Worm (Caenorhabditis elegans) whole organism, mixed stage, embryonic: ENCODE measurements around the gene C53A5.9.

Experiments
- bed-3 ChIP-seq: fragments of 200-800 bp; sonication (Bioruptor generic); optimal IDR thresholded peaks from 3 replicates; lab custom pipeline; 2018; ENCODE audit warnings: mild to moderate bottlenecking, missing genetic modification characterization, moderate library complexity, missing compliant biosample characterization
- blmp-1 ChIP-seq: fragments of 150-350 bp; optimal IDR thresholded peaks from 2 replicates; lab custom pipeline; 2014; ENCODE audit warnings: missing biosample characterization, missing genetic modification characterization
- ceh-39 ChIP-seq: fragments of 150-350 bp; optimal IDR thresholded peaks from 2 replicates; lab custom pipeline; 2014; ENCODE audit warnings: missing biosample characterization, missing genetic modification characterization
- ceh-43 ChIP-seq: fragments of 200-800 bp; sonication (Bioruptor generic); optimal IDR thresholded peaks from 2 replicates; lab custom pipeline; 2018; ENCODE audit warnings: mild to moderate bottlenecking, missing genetic modification characterization, moderate library complexity, missing compliant biosample characterization
- ceh-83 ChIP-seq: fragments of 200-800 bp; sonication (Bioruptor generic); optimal IDR thresholded peaks from 2 replicates; lab custom pipeline; 2018; ENCODE audit warnings: mild to moderate bottlenecking, missing genetic modification characterization, missing compliant biosample characterization
- ces-1 ChIP-seq: fragments of 150-350 bp; optimal IDR thresholded peaks from 2 replicates; lab custom pipeline; 2014; ENCODE audit warnings: missing biosample characterization, missing genetic modification reagents, missing genetic modification characterization
- cnd-1 ChIP-seq: fragments of 200-800 bp; sonication (Bioruptor generic); optimal IDR thresholded peaks from 2 replicates; lab custom pipeline; 2018; ENCODE audit warnings: mild to moderate bottlenecking, missing genetic modification characterization, missing compliant biosample characterization
- drap-1 ChIP-seq: fragments of 200-800 bp; sonication (Bioruptor generic); optimal IDR thresholded peaks from 3 replicates; lab custom pipeline; 2018; ENCODE audit warnings: mild to moderate bottlenecking, missing genetic modification characterization, missing compliant biosample characterization
- elt-1 ChIP-seq: sonication (generic microtip); optimal IDR thresholded peaks from 2 replicates; lab custom pipeline; 2017; ENCODE audit warnings: missing genetic modification characterization, mild to moderate bottlenecking, missing compliant biosample characterization, antibody characterized with exemption, moderate library complexity, borderline replicate concordance; ENCODE audit not compliant: insufficient read depth
- elt-3 ChIP-seq: fragments of 150-350 bp; optimal IDR thresholded peaks from 2 replicates; lab custom pipeline; 2014; ENCODE audit warnings: missing biosample characterization, missing genetic modification characterization
- flh-1 ChIP-seq: fragments of 200-800 bp; sonication (Bioruptor generic); optimal IDR thresholded peaks from 2 replicates; lab custom pipeline; 2018; ENCODE audit warnings: mild to moderate bottlenecking, missing genetic modification characterization, moderate library complexity, missing compliant biosample characterization
- ham-2 ChIP-seq: fragments of 200-800 bp; sonication (Bioruptor generic); optimal IDR thresholded peaks from 2 replicates; lab custom pipeline; 2018; ENCODE audit warnings: mild to moderate bottlenecking, missing genetic modification characterization, missing compliant biosample characterization
- hlh-1 ChIP-seq: fragments of 150-350 bp; optimal IDR thresholded peaks from 2 replicates; lab custom pipeline; 2014; ENCODE audit warnings: missing biosample characterization, missing genetic modification reagents, missing genetic modification characterization
- lin-13 ChIP-seq: fragments of 150-350 bp; optimal IDR thresholded peaks from 2 replicates; lab custom pipeline; 2014; ENCODE audit warnings: missing biosample characterization, missing genetic modification characterization
- lin-32 ChIP-seq: fragments of 200-800 bp; sonication (Bioruptor generic); optimal IDR thresholded peaks from 2 replicates; lab custom pipeline; 2018; ENCODE audit warnings: mild to moderate bottlenecking, missing genetic modification characterization, missing compliant biosample characterization
- lsy-2 ChIP-seq: fragments of 150-350 bp; optimal IDR thresholded peaks from 2 replicates; lab custom pipeline; 2014; ENCODE audit warnings: missing biosample characterization, missing genetic modification characterization
- mab-5 ChIP-seq: fragments of 150-350 bp; optimal IDR thresholded peaks from 2 replicates; lab custom pipeline; 2014; ENCODE audit warnings: missing biosample characterization, missing genetic modification characterization
- mep-1 ChIP-seq: fragments of 150-350 bp; optimal IDR thresholded peaks from 2 replicates; lab custom pipeline; 2017; ENCODE audit warnings: missing biosample characterization, missing genetic modification reagents, missing genetic modification characterization, inconsistent platforms
- mls-2 ChIP-seq: sonication (generic microtip); optimal IDR thresholded peaks from 2 replicates; lab custom pipeline; 2016; ENCODE audit warnings: mild to moderate bottlenecking, missing genetic modification characterization, moderate library complexity, missing compliant biosample characterization
- nhr-12 ChIP-seq: fragments of 150-350 bp; optimal IDR thresholded peaks from 2 replicates; lab custom pipeline; 2014; ENCODE audit warnings: missing biosample characterization, missing genetic modification characterization
- nhr-2 ChIP-seq: fragments of 150-350 bp; optimal IDR thresholded peaks from 2 replicates; lab custom pipeline; 2014; ENCODE audit warnings: missing biosample characterization, missing genetic modification characterization
- nhr-237 ChIP-seq: fragments of 150-350 bp; optimal IDR thresholded peaks from 2 replicates; lab custom pipeline; 2014; ENCODE audit warnings: missing biosample characterization, missing genetic modification characterization
- nhr-28 ChIP-seq: fragments of 150-350 bp; optimal IDR thresholded peaks from 2 replicates; lab custom pipeline; 2014; ENCODE audit warnings: missing biosample characterization, missing genetic modification characterization
- pha-4 ChIP-seq: fragments of 150-350 bp; optimal IDR thresholded peaks from 2 replicates; lab custom pipeline; 2018; ENCODE audit warnings: missing biosample characterization, missing genetic modification reagents, missing genetic modification characterization
- sem-2 ChIP-seq: fragments of 200-800 bp; sonication (Bioruptor generic); optimal IDR thresholded peaks from 2 replicates; lab custom pipeline; 2018; ENCODE audit warnings: mild to moderate bottlenecking, missing genetic modification characterization, missing compliant biosample characterization
- sptf-1 ChIP-seq: sonication (generic microtip); optimal IDR thresholded peaks from 2 replicates; lab custom pipeline; 2017; ENCODE audit warnings: mild to moderate bottlenecking, missing genetic modification characterization, moderate library complexity, missing compliant biosample characterization
- tbx-8 ChIP-seq: fragments of 200-800 bp; sonication (Bioruptor generic); optimal IDR thresholded peaks from 2 replicates; lab custom pipeline; 2018; ENCODE audit warnings: mild to moderate bottlenecking, missing genetic modification characterization, moderate library complexity, missing compliant biosample characterization
- unc-39 ChIP-seq: fragments of 150-350 bp; optimal IDR thresholded peaks from 2 replicates; lab custom pipeline; 2014; ENCODE audit warnings: missing biosample characterization, missing genetic modification characterization
- unc-62 ChIP-seq: fragments of 150-350 bp; optimal IDR thresholded peaks from 2 replicates; lab custom pipeline; 2014; ENCODE audit warnings: missing biosample characterization, missing genetic modification reagents, missing genetic modification characterization
- zip-8 ChIP-seq: fragments of 150-350 bp; optimal IDR thresholded peaks from 2 replicates; lab custom pipeline; 2014; ENCODE audit warnings: missing biosample characterization, missing genetic modification characterization
- ztf-11 ChIP-seq: fragments of 150-350 bp; optimal IDR thresholded peaks from 2 replicates; lab custom pipeline; 2014; ENCODE audit warnings: missing biosample characterization, missing genetic modification characterization

C53A5.9 gene

ce11 chrV:14521000-14521399, 37.7 kb downstream of the C53A5.9 start, which contains the start of gene C53A5.17:
C53A5.17 (minus strand) TSS chrV:14521100.
- TF ChIP-seq ceh-43 (GFP tag; lab: Kevin White, UChicago): no peak

DNA sequence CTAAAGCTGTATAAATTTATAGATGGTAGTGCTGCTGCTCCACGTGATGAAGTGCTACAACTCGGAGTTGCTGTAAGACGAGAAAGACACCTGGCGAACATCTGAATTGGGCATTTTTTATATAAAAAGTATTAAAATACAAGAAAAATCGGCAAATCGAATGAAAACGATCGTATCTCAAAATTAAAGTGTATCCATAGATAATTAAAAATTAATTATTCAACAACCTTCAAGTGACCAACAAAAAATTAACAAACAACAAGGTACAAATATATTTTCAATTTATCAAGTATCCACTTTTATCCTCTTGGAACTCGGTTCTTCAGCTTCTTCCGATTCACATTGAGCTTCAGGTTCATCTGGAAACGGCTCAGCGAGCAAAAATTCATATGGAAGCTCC, 39.4 kb downstream of the C53A5.9 start, which contains the start of gene R02D5.8:
Gene R02D5.8, minus strand, starts transcription at position 101 of the 400 bp plus-strand sequence.
- TF ChIP-seq ztf-11 (tag; lab: Kevin White, UChicago) (no peak), bed-3 (GFP tag; lab: Kevin White, UChicago) (no peak), pha-4 (tag; lab: Kevin White, UChicago) (no peak), ceh-39 (tag; lab: Kevin White, UChicago) (no peak), elt-1 (tag; lab: Kevin White, UChicago) (no peak), drap-1 (GFP tag; lab: Kevin White, UChicago) (no peak), tbx-8 (GFP tag; lab: Kevin White, UChicago) (no peak), unc-62 (GFP tag; lab: Kevin White, UChicago) (no peak), nhr-237 (tag; lab: Kevin White, UChicago) (no peak), sptf-1 (tag; lab: Kevin White, UChicago) (no peak)
- TF ChIP-seq, all 35 proteins: peak for 0

DNA sequence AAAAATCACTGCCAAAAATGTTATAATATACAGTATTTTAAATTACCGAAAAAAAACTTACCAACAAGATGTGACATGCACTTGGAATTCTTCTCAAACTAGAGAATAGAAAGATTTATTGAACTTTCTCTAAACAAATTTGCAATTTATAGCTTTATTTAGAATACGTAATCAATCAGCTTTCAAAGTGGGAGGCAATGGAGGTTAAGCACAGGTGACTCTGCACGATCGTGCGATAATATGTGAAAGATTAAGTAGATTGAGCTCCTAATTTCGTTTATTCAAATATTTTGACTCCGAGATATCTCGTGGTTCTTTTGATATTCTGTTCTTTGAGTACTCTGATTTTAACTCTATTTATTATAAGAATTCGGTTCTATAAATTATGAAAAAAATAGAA, 40.6 kb downstream of the C53A5.9 start, which contains the start of gene R02D5.6:
Gene R02D5.6, minus strand, starts transcription at position 101 of the 400 bp plus-strand sequence.
- no peak for TF ChIP-seq tbx-8 (GFP tag; lab: Kevin White, UChicago)
- TF ChIP-seq mep-1 (tag; lab: Kevin White, UChicago): no peak
- no peak for TF ChIP-seq nhr-28
- no peak for TF ChIP-seq mls-2 (tag; lab: Kevin White, UChicago)
- no peak for TF ChIP-seq cnd-1
- no peak for TF ChIP-seq lsy-2 (tag; lab: Kevin White, UChicago)
- no peak for TF ChIP-seq ces-1 (GFP tag; lab: Kevin White, UChicago)
- no peak for TF ChIP-seq elt-3 (tag; lab: Kevin White, UChicago)
- no peak for TF ChIP-seq zip-8
- no peak for TF ChIP-seq ceh-39 (tag; lab: Kevin White, UChicago)
- no peak for TF ChIP-seq hlh-1 (tag; lab: Kevin White, UChicago)
- TF ChIP-seq ceh-83: no peak
- TF ChIP-seq nhr-2 (tag; lab: Kevin White, UChicago): no peak
- no peak for TF ChIP-seq ztf-11 (tag; lab: Kevin White, UChicago)
- TF ChIP-seq mab-5: no peak
- TF ChIP-seq flh-1: no peak

ce11 chrV:14510746-14511145, 47.9 kb downstream of the C53A5.9 start, which contains the start of gene R02D5.9:
R02D5.9 (minus strand) TSS chrV:14511123.
- TF ChIP-seq nhr-12 (tag; lab: Kevin White, UChicago): no peak
- TF ChIP-seq mep-1 (tag; lab: Kevin White, UChicago): no peak
- no peak for TF ChIP-seq mab-5
- no peak for TF ChIP-seq drap-1 (GFP tag; lab: Kevin White, UChicago)
- TF ChIP-seq tbx-8 (GFP tag; lab: Kevin White, UChicago): no peak
- no peak for TF ChIP-seq flh-1
- no peak for TF ChIP-seq ceh-39 (tag; lab: Kevin White, UChicago)
- TF ChIP-seq blmp-1 (tag; lab: Kevin White, UChicago): no peak
- TF ChIP-seq nhr-2 (tag; lab: Kevin White, UChicago): no peak
- no peak for TF ChIP-seq sem-2
- no peak for TF ChIP-seq nhr-237 (tag; lab: Kevin White, UChicago)
- TF ChIP-seq pha-4 (tag; lab: Kevin White, UChicago): no peak
- TF ChIP-seq unc-39 (tag; lab: Kevin White, UChicago): no peak
- TF ChIP-seq zip-8: no peak
- no peak for TF ChIP-seq nhr-28
- no peak for TF ChIP-seq bed-3 (GFP tag; lab: Kevin White, UChicago)

ce11 chrV:14508556-14508955, 50.1 kb downstream of the C53A5.9 start:
- TF ChIP-seq nhr-2 (tag; lab: Kevin White, UChicago) (no peak), lin-13 (tag; lab: Kevin White, UChicago) (no peak), nhr-28 (no peak)

DNA sequence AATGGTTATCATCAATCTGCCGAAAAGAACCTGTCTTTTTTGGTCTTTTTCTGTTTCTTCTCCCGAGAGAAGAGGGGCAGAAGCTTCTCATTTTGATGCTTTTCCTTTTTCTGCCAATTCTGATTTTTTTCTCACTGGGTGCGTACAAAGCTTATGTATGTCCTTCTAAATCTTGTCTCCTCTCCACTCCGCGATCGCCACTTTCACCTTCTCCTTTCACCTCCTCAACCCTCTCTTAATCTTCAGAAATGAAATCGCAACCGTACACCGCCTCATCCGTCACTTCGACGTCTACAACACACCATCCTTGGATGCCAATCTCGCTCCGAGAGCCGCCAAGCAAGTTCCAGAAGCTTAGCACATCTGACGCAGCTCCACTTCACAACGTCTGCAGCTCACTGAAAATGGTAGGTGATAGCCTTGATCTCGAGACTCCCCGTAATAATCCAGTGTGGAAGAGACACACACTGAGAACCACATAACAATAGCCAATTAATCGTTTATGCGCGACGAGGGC, 50.6 kb downstream of the C53A5.9 start, which contains the start of gene R02D5.1:
Gene R02D5.1, plus strand, starts transcription at position 245 of the 517 bp plus-strand sequence.
- TF ChIP-seq elt-3 (tag; lab: Kevin White, UChicago): no peak
- peak; percentile 95 for TF ChIP-seq blmp-1 (tag; lab: Kevin White, UChicago)
- no peak for TF ChIP-seq mls-2 (tag; lab: Kevin White, UChicago)
- no peak for TF ChIP-seq hlh-1 (tag; lab: Kevin White, UChicago)
- no peak for TF ChIP-seq lin-32 (GFP tag; lab: Kevin White, UChicago)
- TF ChIP-seq unc-39 (tag; lab: Kevin White, UChicago): no peak
- peak; percentile 19 for TF ChIP-seq elt-1 (tag; lab: Kevin White, UChicago)
- peak; percentile 25 for TF ChIP-seq ces-1 (GFP tag; lab: Kevin White, UChicago)
- TF ChIP-seq ham-2 (GFP tag; lab: Kevin White, UChicago): peak; percentile 71
- TF ChIP-seq nhr-28: no peak
- TF ChIP-seq nhr-2 (tag; lab: Kevin White, UChicago): peak; percentile 2
- TF ChIP-seq cnd-1: peak; percentile 34
- TF ChIP-seq lin-13 (tag; lab: Kevin White, UChicago): no peak
- peak; percentile 56 for TF ChIP-seq drap-1 (GFP tag; lab: Kevin White, UChicago)
- no peak for TF ChIP-seq flh-1
- no peak for TF ChIP-seq mab-5
- TF ChIP-seq ceh-83: no peak
- TF ChIP-seq, all 35 proteins: peak for 7
